Worm (Caenorhabditis elegans): ENCODE results near the gene T14G10.8.

- TF ChIP-seq ama-1 (optimal IDR thresholded peaks at IDR 0.05) (no peak), ceh-82 (tag; optimal IDR thresholded peaks at IDR 0.05) (no peak), elt-1 (tag; optimal IDR thresholded peaks at IDR 0.05) (no peak), elt-3 (tag; optimal IDR thresholded peaks at IDR 0.05) (no peak), mbf-1 (tag; optimal IDR thresholded peaks at IDR 0.05) (no peak), lin-13 (GFP tag; optimal IDR thresholded peaks at IDR 0.05) (no peak), blmp-1 (tag; optimal IDR thresholded peaks at IDR 0.05; ENCODE audit: insufficient read depth) (no peak)
These were observed 6.7 kb upstream of the T14G10.8 start for ce11 chrIV:10153479-10153878.

Data from whole organism, L2 larva.